Worm (Caenorhabditis elegans): ENCODE measurements around the gene Y5H2A.4.

The Y5H2A.4 gene

DNA sequence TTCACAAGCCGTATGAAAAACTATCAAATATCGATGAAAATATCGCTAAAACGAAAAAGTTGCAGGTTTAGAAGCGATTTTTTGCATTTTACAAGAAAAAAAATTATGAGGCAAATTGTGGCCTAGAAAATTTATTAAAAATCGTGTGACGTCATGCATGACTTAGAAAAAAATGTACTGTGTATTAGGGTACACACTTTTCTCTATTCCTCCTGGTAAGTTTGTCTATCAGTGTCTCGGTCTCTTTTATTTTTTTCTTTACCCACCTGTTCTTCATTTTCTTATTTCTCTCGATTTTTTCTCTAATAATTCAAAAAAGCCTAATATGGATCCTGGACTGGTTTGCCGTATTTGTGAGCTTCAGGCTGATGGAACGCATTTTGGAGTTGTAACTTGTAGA lies 11.0 kb upstream of the Y5H2A.4 start, which contains the start of gene nhr-227:
TSS of gene nhr-227 (plus strand) at position 326 of the 400 bp plus-strand sequence.
- no peak for TF ChIP-seq lin-13 (tag; optimal IDR thresholded peaks at IDR 0.05)
- TF ChIP-seq nhr-76 (tag; optimal IDR thresholded peaks at IDR 0.05) = no peak
- no peak for TF ChIP-seq tbx-8 (GFP tag; optimal IDR thresholded peaks at IDR 0.05)
- TF ChIP-seq unc-39 (tag; optimal IDR thresholded peaks at IDR 0.05) = no peak
- TF ChIP-seq hlh-1 (tag; optimal IDR thresholded peaks at IDR 0.05) = no peak
- no peak for TF ChIP-seq drap-1 (GFP tag; optimal IDR thresholded peaks at IDR 0.05)
- TF ChIP-seq flh-1 (GFP tag; optimal IDR thresholded peaks at IDR 0.05) = no peak
- no peak for TF ChIP-seq elt-3 (tag; optimal IDR thresholded peaks at IDR 0.05)
- no peak for TF ChIP-seq cnd-1 (tag; optimal IDR thresholded peaks at IDR 0.05)
- TF ChIP-seq mls-2 (tag; optimal IDR thresholded peaks at IDR 0.05) = no peak
- no peak for TF ChIP-seq blmp-1 (tag; optimal IDR thresholded peaks at IDR 0.05)
- no peak for TF ChIP-seq sem-2 (GFP tag; optimal IDR thresholded peaks at IDR 0.05)
- no peak for TF ChIP-seq ceh-39 (tag; optimal IDR thresholded peaks at IDR 0.05)
- no peak for TF ChIP-seq nhr-12 (tag; optimal IDR thresholded peaks at IDR 0.05)
- no peak for TF ChIP-seq ces-1 (GFP tag; optimal IDR thresholded peaks at IDR 0.05)
- no peak for TF ChIP-seq zip-8 (tag; optimal IDR thresholded peaks at IDR 0.05)
- no peak for TF ChIP-seq ceh-43 (GFP tag; optimal IDR thresholded peaks at IDR 0.05)

DNA sequence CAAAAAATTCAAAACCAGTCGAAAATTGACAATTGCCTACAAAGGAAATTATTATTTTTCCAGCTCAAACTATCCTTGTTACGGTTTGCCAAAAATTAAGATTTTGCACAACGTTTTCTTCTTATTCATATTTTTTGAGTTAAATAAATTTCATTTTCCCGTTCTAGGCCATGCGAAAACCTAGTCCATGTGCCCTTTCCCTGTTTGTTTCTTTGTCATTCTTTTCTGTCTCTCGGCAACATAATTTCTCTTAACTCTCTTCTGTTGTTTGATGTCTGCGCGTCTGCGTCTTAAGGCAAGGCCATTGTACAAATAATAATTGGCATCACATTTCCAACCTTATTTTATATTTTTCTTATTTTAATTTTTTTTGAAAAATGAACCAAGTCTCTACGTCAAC lies 7.3 kb upstream of the Y5H2A.4 start, which contains the start of gene nhr-228:
TSS of gene nhr-228 (plus strand) at position 261 of the 400 bp plus-strand sequence.
- peak; percentile 43 for TF ChIP-seq ces-1 (GFP tag; optimal IDR thresholded peaks at IDR 0.05)
- peak; percentile 34 for TF ChIP-seq nhr-237 (tag; optimal IDR thresholded peaks at IDR 0.05)
- peak; percentile 40 for TF ChIP-seq mep-1 (tag; optimal IDR thresholded peaks at IDR 0.05)
- TF ChIP-seq ceh-83 (GFP tag; optimal IDR thresholded peaks at IDR 0.05) = peak; percentile 3
- peak; percentile 14 for TF ChIP-seq pha-4 (tag; optimal IDR thresholded peaks at IDR 0.05)
- TF ChIP-seq elt-3 (tag; optimal IDR thresholded peaks at IDR 0.05) = no peak
- TF ChIP-seq unc-62 (GFP tag; optimal IDR thresholded peaks at IDR 0.05) = no peak
- TF ChIP-seq ceh-39 (tag; optimal IDR thresholded peaks at IDR 0.05) = no peak
- TF ChIP-seq blmp-1 (tag; optimal IDR thresholded peaks at IDR 0.05) = no peak
- no peak for TF ChIP-seq ham-2 (GFP tag; optimal IDR thresholded peaks at IDR 0.05)
- TF ChIP-seq sem-2 (GFP tag; optimal IDR thresholded peaks at IDR 0.05) = no peak

DNA sequence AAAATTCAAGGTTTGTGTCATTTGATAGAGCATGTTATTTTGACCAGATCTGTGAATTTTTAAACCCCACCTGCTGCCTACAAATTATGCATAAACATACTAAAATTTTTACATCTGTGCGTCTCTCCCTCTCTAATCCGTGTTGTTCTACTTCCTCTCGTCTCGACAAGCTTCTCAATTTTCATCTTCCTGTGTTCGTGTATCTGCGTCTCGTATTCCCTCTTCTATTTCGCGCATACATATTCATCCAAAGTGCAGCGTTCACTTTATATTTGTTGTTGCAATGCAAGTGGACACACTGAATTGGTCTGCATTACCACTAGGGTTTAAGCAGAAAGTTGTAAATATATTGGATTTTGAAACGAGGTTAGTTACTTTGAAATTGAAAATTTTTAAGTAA lies 4.4 kb upstream of the Y5H2A.4 start, which contains the start of gene fbxa-137:
TSS of gene fbxa-137 (plus strand) at position 274 of the 400 bp plus-strand sequence.
- TF ChIP-seq ces-1 (GFP tag; optimal IDR thresholded peaks at IDR 0.05) = peak; percentile 50
- no peak for TF ChIP-seq M03D4.4 (tag; optimal IDR thresholded peaks at IDR 0.05)
- peak; percentile 6 for TF ChIP-seq mls-2 (tag; optimal IDR thresholded peaks at IDR 0.05)
- peak; percentile 41 for TF ChIP-seq pha-4 (tag; optimal IDR thresholded peaks at IDR 0.05)
- TF ChIP-seq sptf-1 (tag; optimal IDR thresholded peaks at IDR 0.05) = no peak

DNA sequence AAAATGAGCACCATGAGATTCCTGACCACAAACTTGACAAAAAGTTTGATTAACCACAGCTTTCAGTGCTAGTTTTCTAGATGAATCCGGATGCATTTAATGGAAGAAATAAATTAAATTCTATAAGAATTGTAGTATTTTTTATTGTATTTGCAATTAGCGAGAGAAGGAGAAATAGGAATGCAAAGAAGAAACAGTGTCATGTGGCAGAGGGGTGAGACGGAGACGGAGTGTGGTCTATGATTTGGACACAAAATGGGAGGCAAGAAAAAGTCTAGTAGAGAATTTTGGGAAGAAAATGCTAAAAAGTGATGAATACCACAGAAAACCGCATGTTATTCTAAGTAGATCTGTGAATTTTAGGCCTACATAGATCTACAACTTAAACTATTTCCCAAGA lies 3.9 kb upstream of the Y5H2A.4 start, which contains the start of gene nhr-59:
TSS of gene nhr-59 (minus strand) at position 214 of the 400 bp plus-strand sequence.
- no peak for TF ChIP-seq nhr-2 (tag; optimal IDR thresholded peaks at IDR 0.05)
- TF ChIP-seq unc-39 (tag; optimal IDR thresholded peaks at IDR 0.05) = no peak
- TF ChIP-seq unc-62 (GFP tag; optimal IDR thresholded peaks at IDR 0.05) = no peak
- peak; percentile 19 for TF ChIP-seq ces-1 (GFP tag; optimal IDR thresholded peaks at IDR 0.05)

DNA sequence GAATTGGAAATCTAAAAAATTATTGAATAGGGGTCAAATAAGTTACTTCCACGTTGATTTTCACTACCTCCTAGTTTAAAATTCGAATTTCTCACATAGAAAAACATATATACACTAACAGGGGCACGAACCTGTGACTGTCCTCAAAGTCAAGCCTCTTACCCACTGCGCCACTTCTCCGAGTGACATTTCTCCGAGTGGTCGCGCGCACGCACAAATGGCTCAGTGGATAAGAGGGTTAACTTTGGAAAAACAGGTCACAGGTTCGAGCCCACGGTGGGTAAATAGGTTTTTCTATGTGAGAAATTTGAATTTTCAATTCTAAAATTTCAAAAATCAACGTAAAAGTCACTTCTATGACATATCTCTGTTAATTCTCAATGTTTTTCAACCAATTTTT lies 3.1 kb upstream of the Y5H2A.4 start:
- TF ChIP-seq mab-5 (tag; optimal IDR thresholded peaks at IDR 0.05) (no peak), lin-32 (GFP tag; optimal IDR thresholded peaks at IDR 0.05) (no peak), tbx-8 (GFP tag; optimal IDR thresholded peaks at IDR 0.05) (no peak), cnd-1 (tag; optimal IDR thresholded peaks at IDR 0.05) (no peak), sptf-1 (tag; optimal IDR thresholded peaks at IDR 0.05) (no peak), M03D4.4 (tag; optimal IDR thresholded peaks at IDR 0.05) (no peak), nhr-2 (tag; optimal IDR thresholded peaks at IDR 0.05) (no peak), sem-2 (GFP tag; optimal IDR thresholded peaks at IDR 0.05) (no peak), flh-1 (GFP tag; optimal IDR thresholded peaks at IDR 0.05) (no peak), unc-62 (GFP tag; optimal IDR thresholded peaks at IDR 0.05) (no peak), hlh-1 (tag; optimal IDR thresholded peaks at IDR 0.05) (no peak), mep-1 (tag; optimal IDR thresholded peaks at IDR 0.05) (no peak), ces-1 (GFP tag; optimal IDR thresholded peaks at IDR 0.05) (no peak), elt-1 (tag; optimal IDR thresholded peaks at IDR 0.05; ENCODE audit: borderline replicate concordance, insufficient read depth) (no peak), blmp-1 (tag; optimal IDR thresholded peaks at IDR 0.05) (no peak), lsy-2 (tag; optimal IDR thresholded peaks at IDR 0.05) (no peak), nhr-28 (tag; optimal IDR thresholded peaks at IDR 0.05) (no peak)

Measured in whole organism, mixed stage, embryonic.